Fruit fly (Drosophila melanogaster) whole organism, embryonic: Measurements from ENCODE around the gene Trpgamma.
A peak's percentile ranks its signal among the peaks of the same experiment; 100 is the strongest.

Experiments
- Adf1 ChIP-seq: fragments of 200-800 bp; sonication (Bioruptor generic); IDR thresholded peaks from 2 replicates; pipeline ENCODE4 v1.3.6; 2022; ENCODE audit warnings: missing biosample characterization, missing genetic modification characterization
- Aef1 ChIP-seq: fragments of 200-800 bp; sonication (Bioruptor generic); IDR thresholded peaks from 3 replicates; pipeline ENCODE4 v1.3.6; 2022; ENCODE audit warnings: missing biosample characterization, missing genetic modification characterization
- CG11696 ChIP-seq: fragments of 200-800 bp; sonication (Bioruptor generic); IDR thresholded peaks from 2 replicates; pipeline ENCODE4 v1.3.6; 2022; ENCODE audit warnings: missing biosample characterization, missing genetic modification characterization
- CG11723 ChIP-seq: fragments of 200-800 bp; sonication (Bioruptor generic); optimal IDR thresholded peaks from 2 replicates; lab custom pipeline; 2017; ENCODE audit warnings: missing biosample characterization, mild to moderate bottlenecking, missing genetic modification characterization
- CG12104 ChIP-seq: fragments of 200-800 bp; sonication (Bioruptor generic); optimal IDR thresholded peaks from 3 replicates; lab custom pipeline; 2016; ENCODE audit warnings: missing biosample characterization, missing genetic modification characterization
- CG1233 ChIP-seq: fragments of 200-800 bp; sonication (Bioruptor generic); optimal IDR thresholded peaks from 4 replicates; lab custom pipeline; 2018; ENCODE audit warnings: missing biosample characterization, mild to moderate bottlenecking, missing genetic modification characterization
- CG13287 ChIP-seq: fragments of 200-800 bp; sonication (Bioruptor generic); IDR thresholded peaks from 2 replicates; pipeline ENCODE4 v1.3.6; 2022; ENCODE audit warnings: missing biosample characterization, missing genetic modification characterization; ENCODE audit not compliant: partially characterized antibody
- CG15073 ChIP-seq: fragments of 200-800 bp; sonication (Bioruptor generic); optimal IDR thresholded peaks from 2 replicates; lab custom pipeline; 2016; ENCODE audit warnings: missing biosample characterization, missing genetic modification characterization
- CG15514 ChIP-seq: fragments of 200-800 bp; sonication (Bioruptor generic); optimal IDR thresholded peaks from 3 replicates; lab custom pipeline; 2017; ENCODE audit warnings: missing biosample characterization, missing genetic modification characterization, mild to moderate bottlenecking, moderate library complexity, missing genetic modification reagents
- CG17612 ChIP-seq: fragments of 200-800 bp; sonication (Bioruptor generic); IDR thresholded peaks from 2 replicates; pipeline ENCODE4 v1.3.6; 2022; ENCODE audit warnings: missing biosample characterization, missing genetic modification characterization
- CG1832 ChIP-seq: fragments of 200-800 bp; sonication (Bioruptor generic); optimal IDR thresholded peaks from 2 replicates; lab custom pipeline; 2017; ENCODE audit warnings: missing biosample characterization, mild to moderate bottlenecking, missing genetic modification characterization, inconsistent platforms
- CG18599 ChIP-seq: fragments of 200-800 bp; sonication (Bioruptor generic); optimal IDR thresholded peaks from 3 replicates; lab custom pipeline; 2017; ENCODE audit warnings: missing biosample characterization, missing genetic modification characterization, mild to moderate bottlenecking, moderate library complexity, missing genetic modification reagents
- CG2712 ChIP-seq: fragments of 200-800 bp; optimal IDR thresholded peaks from 3 replicates; lab custom pipeline; 2019; ENCODE audit warnings: missing biosample characterization, mild to moderate bottlenecking, missing genetic modification characterization, moderate library complexity
- CG31441 ChIP-seq: fragments of 200-800 bp; sonication (Bioruptor generic); IDR thresholded peaks from 2 replicates; pipeline ENCODE4 v1.3.6; 2022; ENCODE audit warnings: missing biosample characterization, missing genetic modification characterization
- CG32772 ChIP-seq: fragments of 200-800 bp; sonication (Bioruptor generic); IDR thresholded peaks from 2 replicates; pipeline ENCODE4 v1.3.6; 2022; ENCODE audit warnings: missing biosample characterization, missing genetic modification characterization
- CG3281 ChIP-seq: fragments of 200-800 bp; sonication (Bioruptor generic); optimal IDR thresholded peaks from 3 replicates; lab custom pipeline; 2017; ENCODE audit warnings: missing biosample characterization, mild to moderate bottlenecking, missing genetic modification characterization
- CG3847 ChIP-seq: fragments of 200-800 bp; sonication (Bioruptor generic); IDR thresholded peaks from 2 replicates; pipeline ENCODE4 v1.3.6; 2022; ENCODE audit warnings: missing biosample characterization, missing genetic modification characterization
- CG4328 ChIP-seq: fragments of 200-800 bp; sonication (Bioruptor generic); optimal IDR thresholded peaks from 3 replicates; lab custom pipeline; 2017; ENCODE audit warnings: missing biosample characterization, missing genetic modification reagents, missing genetic modification characterization
- CG43689 ChIP-seq: fragments of 200-800 bp; sonication (Bioruptor generic); IDR thresholded peaks from 2 replicates; pipeline ENCODE4 v1.3.6; 2022; ENCODE audit warnings: missing biosample characterization, missing genetic modification characterization
- CG4707 ChIP-seq: fragments of 200-800 bp; sonication (Bioruptor generic); optimal IDR thresholded peaks from 2 replicates; lab custom pipeline; 2018; ENCODE audit warnings: missing biosample characterization, mild to moderate bottlenecking, missing genetic modification characterization, moderate library complexity
- CG5953 ChIP-seq: fragments of 200-800 bp; sonication (Bioruptor generic); IDR thresholded peaks from 2 replicates; pipeline ENCODE4 v1.3.6; 2022; ENCODE audit warnings: missing biosample characterization, missing genetic modification characterization
- CG6689 ChIP-seq: fragments of 200-800 bp; sonication (Bioruptor generic); IDR thresholded peaks from 2 replicates; pipeline ENCODE4 v1.3.6; 2022; ENCODE audit warnings: missing biosample characterization, missing genetic modification characterization
- CG7928 ChIP-seq: fragments of 200-800 bp; sonication (Bioruptor generic); optimal IDR thresholded peaks from 2 replicates; lab custom pipeline; 2017; ENCODE audit warnings: missing biosample characterization, mild to moderate bottlenecking, missing genetic modification characterization
- CG8281 ChIP-seq: fragments of 200-800 bp; sonication (Bioruptor generic); optimal IDR thresholded peaks from 2 replicates; lab custom pipeline; 2018; ENCODE audit warnings: missing biosample characterization, mild to moderate bottlenecking, missing genetic modification characterization, moderate library complexity
- CG8924 ChIP-seq: fragments of 200-800 bp; optimal IDR thresholded peaks from 3 replicates; lab custom pipeline; 2019; ENCODE audit warnings: missing biosample characterization, mild to moderate bottlenecking, missing genetic modification characterization, moderate library complexity
- CG9609 ChIP-seq: fragments of 200-800 bp; sonication (Bioruptor generic); optimal IDR thresholded peaks from 3 replicates; lab custom pipeline; 2016; ENCODE audit warnings: missing biosample characterization, missing genetic modification characterization
- CTCF ChIP-seq: fragments of 200-800 bp; sonication (Bioruptor generic); optimal IDR thresholded peaks from 2 replicates; lab custom pipeline; 2017; ENCODE audit warnings: missing biosample characterization, mild to moderate bottlenecking, missing genetic modification characterization, moderate library complexity
- Dip3 ChIP-seq: fragments of 200-800 bp; sonication (Bioruptor generic); optimal IDR thresholded peaks from 3 replicates; lab custom pipeline; 2016; ENCODE audit warnings: missing biosample characterization, missing genetic modification characterization
- Doc2 ChIP-seq: fragments of 200-800 bp; sonication (Bioruptor generic); IDR thresholded peaks from 2 replicates; pipeline ENCODE4 v1.3.6; 2022; ENCODE audit warnings: missing biosample characterization, missing genetic modification characterization
- Dp ChIP-seq: fragments of 200-800 bp; sonication (Bioruptor generic); optimal IDR thresholded peaks from 2 replicates; lab custom pipeline; 2018; ENCODE audit warnings: missing biosample characterization, mild to moderate bottlenecking, missing genetic modification characterization, moderate library complexity
- ERR ChIP-seq: fragments of 200-800 bp; sonication (Bioruptor generic); optimal IDR thresholded peaks from 2 replicates; lab custom pipeline; 2016; ENCODE audit warnings: missing biosample characterization, missing genetic modification characterization
- Fer3 ChIP-seq: fragments of 200-800 bp; sonication (Bioruptor generic); optimal IDR thresholded peaks from 2 replicates; lab custom pipeline; 2018; ENCODE audit warnings: missing biosample characterization, mild to moderate bottlenecking, missing genetic modification characterization, moderate library complexity
- MTF-1 ChIP-seq: fragments of 200-800 bp; sonication (Bioruptor generic); optimal IDR thresholded peaks from 2 replicates; lab custom pipeline; 2018; ENCODE audit warnings: missing biosample characterization, mild to moderate bottlenecking, missing genetic modification characterization, borderline replicate concordance
- Med ChIP-seq: fragments of 200-800 bp; sonication (Bioruptor generic); peaks from one replicate; lab custom pipeline; 2016; ENCODE audit warnings: missing biosample characterization, missing genetic modification characterization, mild to moderate bottlenecking, inconsistent platforms, moderate library complexity
- Nf-YC ChIP-seq: fragments of 200-800 bp; optimal IDR thresholded peaks from 3 replicates; lab custom pipeline; 2019; ENCODE audit warnings: missing biosample characterization, mild to moderate bottlenecking, missing genetic modification characterization, moderate library complexity
- Ravus ChIP-seq: fragments of 200-800 bp; sonication (Bioruptor generic); IDR thresholded peaks from 2 replicates; pipeline ENCODE4 v1.3.6; 2022; ENCODE audit warnings: missing biosample characterization, missing genetic modification characterization
- Xrp1 ChIP-seq: fragments of 200-800 bp; sonication (Bioruptor generic); IDR thresholded peaks from 2 replicates; pipeline ENCODE4 v1.3.6; 2022; ENCODE audit warnings: missing biosample characterization, missing genetic modification characterization
- abd-A ChIP-seq: fragments of 200-800 bp; sonication (Bioruptor generic); optimal IDR thresholded peaks from 3 replicates; lab custom pipeline; 2019; ENCODE audit warnings: missing biosample characterization, mild to moderate bottlenecking, missing genetic modification characterization, moderate library complexity
- ara ChIP-seq: fragments of 200-800 bp; sonication (Bioruptor generic); IDR thresholded peaks from 2 replicates; pipeline ENCODE4 v1.3.6; 2022; ENCODE audit warnings: missing biosample characterization, missing genetic modification characterization
- chif ChIP-seq, 2 experiments: fragments of 200-800 bp; sonication (Bioruptor generic); optimal IDR thresholded peaks; 3 replicates each; lab custom pipeline; 2016; ENCODE audit warnings: missing biosample characterization in 2 of 2, missing genetic modification characterization in 2 of 2
- corto ChIP-seq: fragments of 200-800 bp; sonication (Bioruptor generic); optimal IDR thresholded peaks from 2 replicates; lab custom pipeline; 2016; ENCODE audit warnings: missing biosample characterization, mild to moderate bottlenecking, missing genetic modification characterization, moderate library complexity
- dmrt11E ChIP-seq: fragments of 200-800 bp; sonication (Bioruptor generic); optimal IDR thresholded peaks from 3 replicates; lab custom pipeline; 2018; ENCODE audit warnings: missing biosample characterization, mild to moderate bottlenecking, missing genetic modification characterization, moderate library complexity
- h ChIP-seq: fragments of >200 bp; optimal IDR thresholded peaks from 2 replicates; lab custom pipeline; 2017
- nerfin-1 ChIP-seq: fragments of 200-800 bp; sonication (Bioruptor generic); optimal IDR thresholded peaks from 3 replicates; lab custom pipeline; 2019; ENCODE audit warnings: missing biosample characterization, mild to moderate bottlenecking, missing genetic modification characterization, moderate library complexity
- nmo ChIP-seq: fragments of 200-800 bp; sonication (Bioruptor generic); optimal IDR thresholded peaks from 2 replicates; lab custom pipeline; 2018; ENCODE audit warnings: missing biosample characterization, mild to moderate bottlenecking, missing genetic modification characterization, moderate library complexity
- pan ChIP-seq, 4 experiments: fragments of >200 bp in 3 of 4; fragments of 200-800 bp in 1 of 4; sonication (Bioruptor generic) in 1 of 4; optimal IDR thresholded peaks in 3 of 4; IDR thresholded peaks in 1 of 4; 2 replicates each; pipeline versions ENCODE4 v1.3.6 to Lab custom; 2017 to 2022; ENCODE audit warnings: missing biosample characterization in 2 of 4, missing genetic modification characterization in 2 of 4, mixed read lengths in 1 of 4
- phol ChIP-seq: fragments of 200-800 bp; sonication (Bioruptor generic); optimal IDR thresholded peaks from 3 replicates; lab custom pipeline; 2018; ENCODE audit warnings: missing biosample characterization, mild to moderate bottlenecking, missing genetic modification characterization, moderate library complexity
- ranshi ChIP-seq: fragments of 200-800 bp; sonication (Bioruptor generic); IDR thresholded peaks from 2 replicates; pipeline ENCODE4 v1.3.6; 2022; ENCODE audit warnings: missing biosample characterization, missing genetic modification characterization
- tin ChIP-seq: fragments of 200-800 bp; sonication (Bioruptor generic); optimal IDR thresholded peaks from 3 replicates; lab custom pipeline; 2016; ENCODE audit warnings: missing biosample characterization, missing genetic modification characterization
- ttk ChIP-seq: fragments of 200-800 bp; sonication (Bioruptor generic); IDR thresholded peaks from 2 replicates; pipeline ENCODE4 v2.1.2; 2022; ENCODE audit warnings: missing biosample characterization, missing genetic modification characterization
- vnd ChIP-seq: fragments of 200-800 bp; sonication (Bioruptor generic); IDR thresholded peaks from 3 replicates; pipeline ENCODE4 v1.3.6; 2022; ENCODE audit warnings: missing biosample characterization, missing genetic modification characterization; ENCODE audit not compliant: partially characterized antibody

Trpgamma gene

dm6 chr2L:16716771-16717170, 40.3 kb upstream of the Trpgamma start (continued):
- TF ChIP-seq corto = no peak
- TF ChIP-seq CG3281 (GFP tag; lab: Kevin White, UChicago) = peak; percentile 53
- no peak for TF ChIP-seq CG13287 (GFP tag; lab: Robert Waterston, UW)
- TF ChIP-seq CG15514 = peak; percentile 28
- TF ChIP-seq CG18599 = peak; percentile 72
- no peak for TF ChIP-seq tin
- no peak for TF ChIP-seq Ravus
- no peak for TF ChIP-seq nerfin-1 (tag; lab: Kevin White, UChicago)
- TF ChIP-seq CG7928 (GFP tag; lab: Kevin White, UChicago) = no peak
- no peak for TF ChIP-seq CTCF (GFP tag; lab: Kevin White, UChicago)
- TF ChIP-seq CG1233 (GFP tag; lab: Kevin White, UChicago) = peak; percentile 12
- no peak for TF ChIP-seq CG4328 (GFP tag; lab: Kevin White, UChicago)
- TF ChIP-seq Xrp1 (GFP tag; lab: Robert Waterston, UW) = peak; percentile 39; the same call in 1 of the 2 replicates
- TF ChIP-seq CG9609 (GFP tag; lab: Kevin White, UChicago) = no peak
- peak; percentile 41 for TF ChIP-seq ttk (GFP tag; lab: Robert Waterston, UW)
- no peak for TF ChIP-seq CG8924 (tag; lab: Kevin White, UChicago)
- TF ChIP-seq CG11723 (GFP tag; lab: Kevin White, UChicago) = no peak
- no peak for TF ChIP-seq CG4707 (GFP tag; lab: Kevin White, UChicago)
- no peak for TF ChIP-seq CG3847
- TF ChIP-seq CG32772 (GFP tag; lab: Robert Waterston, UW) = peak; percentile 63; the same call in 1 of the 2 replicates
- TF ChIP-seq Doc2 = no peak
- TF ChIP-seq CG15073 (GFP tag; lab: Kevin White, UChicago) = no peak
- TF ChIP-seq CG43689 (GFP tag; lab: Robert Waterston, UW) = no peak
- TF ChIP-seq CG6689 (GFP tag; lab: Robert Waterston, UW) = peak; percentile 49; the same call in 1 of the 2 replicates
- TF ChIP-seq chif (GFP tag; optimal IDR thresholded peaks at IDR 0.05; lab: Kevin White, UChicago) = no peak
- no peak for TF ChIP-seq CG5953 (GFP tag; lab: Robert Waterston, UW)
- no peak for TF ChIP-seq dmrt11E
- peak; percentile 67 for TF ChIP-seq abd-A
- TF ChIP-seq Adf1 (GFP tag; lab: Robert Waterston, UW) = no peak
- TF ChIP-seq CG2712 (tag; lab: Kevin White, UChicago) = peak; percentile 32
- no peak for TF ChIP-seq CG1832 (GFP tag; lab: Kevin White, UChicago)
- TF ChIP-seq Dp (GFP tag; lab: Kevin White, UChicago) = no peak
- peak; percentile 51 for TF ChIP-seq phol (tag; lab: Kevin White, UChicago)
- no peak for TF ChIP-seq ERR (GFP tag; lab: Kevin White, UChicago)
- no peak; the same call in 1 of the 2 replicates for TF ChIP-seq CG31441 (GFP tag; lab: Robert Waterston, UW)
- no peak for TF ChIP-seq nmo
- peak; percentile 19 for TF ChIP-seq Nf-YC (tag; lab: Kevin White, UChicago)
- no peak for TF ChIP-seq ara (GFP tag; lab: Robert Waterston, UW)
- peak; percentile 3 for TF ChIP-seq Med (GFP tag; lab: Kevin White, UChicago)
- TF ChIP-seq MTF-1 (GFP tag; lab: Kevin White, UChicago) = no peak
- TF ChIP-seq Aef1 = no peak
- TF ChIP-seq h = no peak
- no peak for TF ChIP-seq CG8281 (tag; lab: Kevin White, UChicago)
- peak; percentile 44 for TF ChIP-seq Fer3
- TF ChIP-seq CG12104 (GFP tag; lab: Kevin White, UChicago) = no peak
- 0 out of 2 replicates have a peak, but pooled peaks have one; percentile 10 for TF ChIP-seq CG11696
- no peak for TF ChIP-seq CG17612
- no peak for TF ChIP-seq ranshi
- no peak for TF ChIP-seq vnd (GFP tag; lab: Robert Waterston, UW)
- TF ChIP-seq pan (optimal IDR thresholded peaks at IDR 0.05; lab: Kevin White, UChicago) = no peak
- peak in 1 of 2 experiments; percentile 63 for TF ChIP-seq pan (GFP tag; optimal IDR thresholded peaks at IDR 0.05 in 1 of 2, IDR thresholded peaks at IDR 0.05 in 1 of 2)
- TF ChIP-seq Dip3 (GFP tag; lab: Kevin White, UChicago) = no peak
